Fruit fly (Drosophila melanogaster) whole organism, prepupa: ENCODE data around the gene Gdi.

Experiments used
- Blimp-1 ChIP-seq: fragments of 200-800 bp; sonication (Bioruptor generic); optimal IDR thresholded peaks from 3 replicates; lab custom pipeline; 2017; ENCODE audit warnings: missing biosample characterization, missing genetic modification characterization, mild to moderate bottlenecking, moderate library complexity, missing genetic modification reagents
- CG10631 ChIP-seq: fragments of 200-800 bp; sonication (Bioruptor generic); optimal IDR thresholded peaks from 2 replicates; lab custom pipeline; 2016; ENCODE audit warnings: missing biosample characterization, missing genetic modification characterization
- CG10669 ChIP-seq: fragments of 200-800 bp; sonication (Bioruptor generic); optimal IDR thresholded peaks from 3 replicates; lab custom pipeline; 2018; ENCODE audit warnings: missing biosample characterization, mild to moderate bottlenecking, missing genetic modification characterization, moderate library complexity
- CG15336 ChIP-seq: fragments of 200-800 bp; sonication (Bioruptor generic); IDR thresholded peaks from 2 replicates; pipeline ENCODE4 v1.3.6; 2022; ENCODE audit warnings: missing biosample characterization, missing genetic modification characterization
- CG1621 ChIP-seq: fragments of 200-800 bp; sonication (Bioruptor generic); optimal IDR thresholded peaks from 3 replicates; lab custom pipeline; 2018; ENCODE audit warnings: missing biosample characterization, mild to moderate bottlenecking, missing genetic modification characterization
- CG16779 ChIP-seq: fragments of 200-800 bp; sonication (Bioruptor generic); optimal IDR thresholded peaks from 3 replicates; lab custom pipeline; 2017; ENCODE audit warnings: missing biosample characterization, mild to moderate bottlenecking, missing genetic modification characterization
- CG31627 ChIP-seq: fragments of 200-800 bp; sonication (Bioruptor generic); optimal IDR thresholded peaks from 3 replicates; lab custom pipeline; 2016; ENCODE audit warnings: missing biosample characterization, missing genetic modification characterization
- CG32006 ChIP-seq: fragments of 200-800 bp; sonication (Bioruptor generic); optimal IDR thresholded peaks from 3 replicates; lab custom pipeline; 2017; ENCODE audit warnings: missing biosample characterization, mild to moderate bottlenecking, missing genetic modification characterization
- CG34406 ChIP-seq: fragments of 200-800 bp; sonication (Bioruptor generic); optimal IDR thresholded peaks from 3 replicates; lab custom pipeline; 2016; ENCODE audit warnings: missing biosample characterization, missing genetic modification characterization
- CG3919 ChIP-seq: fragments of 200-800 bp; sonication (Bioruptor generic); optimal IDR thresholded peaks from 3 replicates; lab custom pipeline; 2016; ENCODE audit warnings: missing biosample characterization, missing genetic modification characterization
- CG4318 ChIP-seq: fragments of 200-800 bp; sonication (Bioruptor generic); optimal IDR thresholded peaks from 3 replicates; lab custom pipeline; 2017; ENCODE audit warnings: missing biosample characterization, mild to moderate bottlenecking, missing genetic modification characterization
- CG6163 ChIP-seq: fragments of 200-800 bp; sonication (Bioruptor generic); IDR thresholded peaks from 3 replicates; pipeline ENCODE4 v1.3.6; 2022; ENCODE audit warnings: missing biosample characterization, missing genetic modification characterization
- CG6792 ChIP-seq: fragments of 200-800 bp; sonication (Bioruptor generic); optimal IDR thresholded peaks from 3 replicates; lab custom pipeline; 2016; ENCODE audit warnings: missing biosample characterization, missing genetic modification characterization
- CG7368 ChIP-seq: fragments of 200-800 bp; sonication (Bioruptor generic); optimal IDR thresholded peaks from 3 replicates; lab custom pipeline; 2016; ENCODE audit warnings: missing biosample characterization, missing genetic modification characterization
- CG8119 ChIP-seq: fragments of 200-800 bp; sonication (Bioruptor generic); IDR thresholded peaks from 3 replicates; pipeline ENCODE4 v1.3.6; 2022; ENCODE audit warnings: missing biosample characterization, missing genetic modification characterization
- Eip75B ChIP-seq: fragments of 200-800 bp; sonication (Bioruptor generic); optimal IDR thresholded peaks from 3 replicates; lab custom pipeline; 2016; ENCODE audit warnings: missing biosample characterization, missing genetic modification characterization
- Eip78C ChIP-seq: fragments of 200-800 bp; sonication (Bioruptor generic); peaks from one replicate; lab custom pipeline; 2016; ENCODE audit warnings: missing biosample characterization, missing genetic modification characterization
- Eip93F ChIP-seq: fragments of 200-800 bp; sonication (Bioruptor generic); optimal IDR thresholded peaks from 2 replicates; lab custom pipeline; 2016; ENCODE audit warnings: missing biosample characterization, mild to moderate bottlenecking, missing genetic modification characterization
- Hr4 ChIP-seq: fragments of 200-800 bp; sonication (Bioruptor generic); optimal IDR thresholded peaks from 3 replicates; lab custom pipeline; 2016; ENCODE audit warnings: missing biosample characterization, missing genetic modification characterization
- Lpt ChIP-seq: fragments of 200-800 bp; sonication (Bioruptor generic); optimal IDR thresholded peaks from 3 replicates; lab custom pipeline; 2016; ENCODE audit warnings: missing biosample characterization, missing genetic modification characterization
- Met ChIP-seq: fragments of 200-800 bp; sonication (Bioruptor generic); optimal IDR thresholded peaks from 3 replicates; lab custom pipeline; 2016; ENCODE audit warnings: missing biosample characterization, missing genetic modification characterization
- OdsH ChIP-seq: fragments of 200-800 bp; sonication (Bioruptor generic); optimal IDR thresholded peaks from 3 replicates; lab custom pipeline; 2016; ENCODE audit warnings: missing biosample characterization, missing genetic modification characterization
- Sox102F ChIP-seq: fragments of 200-800 bp; sonication (Bioruptor generic); optimal IDR thresholded peaks from 2 replicates; lab custom pipeline; 2016; ENCODE audit warnings: missing biosample characterization, mild to moderate bottlenecking, missing genetic modification characterization
- Sox14 ChIP-seq: fragments of 200-800 bp; sonication (Bioruptor generic); optimal IDR thresholded peaks from 3 replicates; lab custom pipeline; 2016; ENCODE audit warnings: missing biosample characterization, missing genetic modification characterization
- achi ChIP-seq: fragments of 200-800 bp; sonication (Bioruptor generic); optimal IDR thresholded peaks from 3 replicates; lab custom pipeline; 2016; ENCODE audit warnings: missing biosample characterization, missing genetic modification characterization
- acj6 ChIP-seq: fragments of 200-800 bp; sonication (Bioruptor generic); optimal IDR thresholded peaks from 3 replicates; lab custom pipeline; 2016; ENCODE audit warnings: missing biosample characterization, missing genetic modification characterization
- cyc ChIP-seq: fragments of 200-800 bp; sonication (Bioruptor generic); optimal IDR thresholded peaks from 3 replicates; lab custom pipeline; 2016; ENCODE audit warnings: missing biosample characterization, missing genetic modification characterization
- dac ChIP-seq: fragments of 200-800 bp; sonication (Bioruptor generic); optimal IDR thresholded peaks from 2 replicates; lab custom pipeline; 2017; ENCODE audit warnings: missing biosample characterization, mild to moderate bottlenecking, missing genetic modification characterization
- dsx ChIP-seq: fragments of 200-800 bp; optimal IDR thresholded peaks from 3 replicates; lab custom pipeline; 2019; ENCODE audit warnings: missing biosample characterization, mild to moderate bottlenecking, missing genetic modification characterization, moderate library complexity; ENCODE audit not compliant: poor library complexity, severe bottlenecking
- eg ChIP-seq: fragments of 200-800 bp; sonication (Bioruptor generic); IDR thresholded peaks from 3 replicates; pipeline ENCODE4 v1.3.6; 2022; ENCODE audit warnings: missing biosample characterization, missing genetic modification characterization
- esn ChIP-seq: fragments of 200-800 bp; sonication (Bioruptor generic); optimal IDR thresholded peaks from 2 replicates; lab custom pipeline; 2016; ENCODE audit warnings: missing biosample characterization, mild to moderate bottlenecking, missing genetic modification characterization, moderate library complexity
- fkh ChIP-seq: fragments of 200-800 bp; sonication (Bioruptor generic); optimal IDR thresholded peaks from 3 replicates; lab custom pipeline; 2017; ENCODE audit warnings: missing biosample characterization, mild to moderate bottlenecking, missing genetic modification characterization, moderate library complexity
- net ChIP-seq: fragments of 200-800 bp; sonication (Bioruptor generic); optimal IDR thresholded peaks from 3 replicates; lab custom pipeline; 2016; ENCODE audit warnings: missing biosample characterization, missing genetic modification characterization
- pdm3 ChIP-seq: fragments of 200-800 bp; sonication (Bioruptor generic); optimal IDR thresholded peaks from 3 replicates; lab custom pipeline; 2016; ENCODE audit warnings: missing biosample characterization, missing genetic modification characterization
- spab ChIP-seq: fragments of 200-800 bp; sonication (Bioruptor generic); optimal IDR thresholded peaks from 2 replicates; lab custom pipeline; 2017; ENCODE audit warnings: missing biosample characterization, mild to moderate bottlenecking, missing genetic modification characterization, missing genetic modification reagents
- ss ChIP-seq, 2 experiments: fragments of 200-800 bp; sonication (Bioruptor generic); optimal IDR thresholded peaks; 2 replicates in 1 of 2; 3 replicates in 1 of 2; lab custom pipeline; 2017 to 2018; ENCODE audit warnings: mild to moderate bottlenecking in 2 of 2, missing biosample characterization in 2 of 2, missing genetic modification characterization in 2 of 2, moderate library complexity in 1 of 2
- svp ChIP-seq: fragments of 200-800 bp; sonication (Bioruptor generic); peaks from one replicate; lab custom pipeline; 2016; ENCODE audit warnings: missing biosample characterization, missing genetic modification characterization
- topi ChIP-seq: fragments of 200-800 bp; sonication (Bioruptor generic); optimal IDR thresholded peaks from 3 replicates; lab custom pipeline; 2016; ENCODE audit warnings: missing biosample characterization, missing genetic modification characterization

Gene Gdi

DNA sequence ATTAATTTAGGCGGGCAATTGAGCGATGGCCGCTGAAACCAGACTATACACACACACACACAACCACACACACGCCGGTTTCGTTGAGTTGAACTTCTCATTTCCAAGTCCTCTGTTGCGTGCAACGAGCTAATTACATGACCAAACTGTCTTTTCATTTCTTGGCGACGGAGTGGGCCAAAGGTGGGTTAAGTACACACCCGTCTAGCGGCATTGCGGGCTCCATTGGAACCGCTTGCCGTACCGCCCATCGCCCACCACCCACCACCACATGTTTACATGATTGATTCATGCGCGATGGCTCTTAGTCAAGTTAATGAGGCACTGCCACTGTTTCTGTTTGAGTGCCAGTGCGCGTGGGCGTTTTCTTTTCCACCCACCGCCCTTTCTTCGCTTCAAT is 15.8 kb upstream of the Gdi start:
- TF ChIP-seq CG10631 (GFP tag; lab: Kevin White, UChicago) (no peak), ss (GFP tag; optimal IDR thresholded peaks at IDR 0.05; lab: Kevin White, UChicago) (peak in 1 of 2 experiments; percentile 32)

DNA sequence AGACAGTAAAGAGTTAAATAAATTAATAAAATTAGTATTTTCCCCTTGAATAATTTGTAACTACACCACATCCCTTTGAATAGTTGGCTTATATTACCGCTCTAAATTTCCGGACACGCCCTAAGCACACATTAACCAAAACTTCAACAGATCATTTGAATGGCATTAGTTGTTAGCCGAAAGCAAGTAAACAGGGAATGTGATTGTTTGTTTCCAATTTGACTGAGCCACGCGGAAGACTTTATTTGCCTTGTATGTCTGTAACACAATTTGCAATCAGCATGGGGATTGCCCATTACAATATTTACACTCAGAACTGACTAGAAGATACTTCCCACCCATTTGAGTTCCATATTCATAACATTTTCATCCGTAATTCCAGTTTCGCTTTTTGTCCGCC is 15.0 kb upstream of the Gdi start:
- TF ChIP-seq CG3919 (GFP tag; lab: Kevin White, UChicago), result no peak
- TF ChIP-seq fkh (GFP tag; lab: Kevin White, UChicago), result peak; percentile 91

DNA sequence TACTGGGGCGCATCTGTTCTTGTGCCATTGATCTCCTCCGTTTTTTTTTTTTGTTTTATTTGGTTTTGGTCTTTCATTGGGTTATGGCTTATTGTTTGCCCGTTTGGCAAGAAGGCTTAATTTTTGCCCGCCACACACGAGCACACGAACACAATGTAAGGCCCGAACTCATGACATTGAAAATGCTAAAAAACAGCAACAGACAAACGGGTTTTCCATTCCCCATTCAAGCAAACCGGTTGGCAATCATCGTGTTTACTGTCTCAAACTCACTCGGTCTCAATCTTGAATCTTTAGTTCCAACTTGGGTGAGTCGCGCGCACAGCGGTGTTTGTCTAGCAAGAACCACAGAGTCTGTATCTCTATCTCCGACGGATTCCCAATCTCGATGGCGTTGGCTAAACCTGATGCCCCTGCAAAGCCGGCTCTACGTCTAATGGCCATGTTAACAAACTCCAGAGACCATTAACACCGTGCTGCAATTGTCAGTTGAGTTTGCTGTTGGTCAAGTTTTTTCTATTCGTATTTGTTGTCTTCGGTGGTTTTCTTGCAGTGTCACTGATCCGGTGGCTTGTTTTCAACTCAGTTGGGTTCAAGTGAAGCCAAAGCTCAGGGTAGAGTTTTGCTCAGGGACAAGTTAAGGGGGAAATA is 14.0 kb upstream of the Gdi start:
- TF ChIP-seq ss (GFP tag; optimal IDR thresholded peaks at IDR 0.05; lab: Kevin White, UChicago) (peak in 1 of 2 experiments; percentile 15), CG1621 (tag; lab: Kevin White, UChicago) (no peak), Blimp-1 (GFP tag; lab: Kevin White, UChicago) (no peak), spab (GFP tag; lab: Kevin White, UChicago) (no peak), CG31627 (no peak), Lpt (peak; percentile 7), dsx (GFP tag; lab: Kevin White, UChicago) (peak; percentile 87), CG15336 (GFP tag; lab: Robert Waterston, UW) (peak; percentile 23; the same call in 1 of the 2 replicates), fkh (GFP tag; lab: Kevin White, UChicago) (peak; percentile 49), CG7368 (GFP tag; lab: Kevin White, UChicago) (no peak), eg (peak; percentile 8; the same call in 1 of the 3 replicates)
- TF ChIP-seq, all 60 proteins: peak for 6

DNA sequence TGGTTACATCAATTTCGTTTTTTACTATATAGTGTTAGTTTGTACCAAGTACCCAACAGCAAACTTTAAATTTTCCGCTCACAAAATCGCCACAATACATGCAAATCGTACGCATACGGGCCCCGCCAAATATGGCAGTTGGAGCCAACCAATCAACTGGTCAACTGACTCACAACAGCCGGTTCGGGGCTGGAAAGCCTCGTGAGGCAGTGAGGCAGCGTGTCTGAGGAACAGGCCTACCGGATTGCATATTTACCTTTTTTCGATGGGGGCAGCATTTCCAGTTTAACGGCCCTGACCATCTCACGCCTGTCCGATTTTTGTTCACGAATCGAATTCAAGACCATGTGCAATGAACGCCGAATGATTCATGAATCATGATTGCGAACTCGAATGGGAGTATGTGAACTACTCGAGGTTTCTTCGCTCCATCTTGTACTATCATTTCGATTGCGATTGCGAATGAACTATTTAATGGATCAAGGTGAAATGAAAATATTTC is 11.9 kb upstream of the Gdi start:
- TF ChIP-seq Met (GFP tag; lab: Kevin White, UChicago) (no peak), Blimp-1 (GFP tag; lab: Kevin White, UChicago) (peak; percentile 11), Eip78C (peak; percentile 39), Eip93F (no peak), eg (0 out of 3 replicates have a peak, but pooled peaks have one; percentile 24), ss (GFP tag; optimal IDR thresholded peaks at IDR 0.05; lab: Kevin White, UChicago) (peak in 1 of 2 experiments; percentile 9), CG6163 (GFP tag; lab: Robert Waterston, UW) (peak; percentile 58), svp (GFP tag; lab: Kevin White, UChicago) (peak; percentile 29), dsx (GFP tag; lab: Kevin White, UChicago) (peak; percentile 33), CG1621 (tag; lab: Kevin White, UChicago) (peak; percentile 3), Hr4 (GFP tag; lab: Kevin White, UChicago) (peak; percentile 2)

- TF ChIP-seq achi (GFP tag; lab: Kevin White, UChicago) (peak; percentile 26), topi (GFP tag; lab: Kevin White, UChicago) (peak; percentile 38), CG32006 (GFP tag; lab: Kevin White, UChicago) (peak; percentile 80), esn (GFP tag; lab: Kevin White, UChicago) (peak; percentile 21), acj6 (GFP tag; lab: Kevin White, UChicago) (peak; percentile 42), Sox14 (GFP tag; lab: Kevin White, UChicago) (no peak), Met (GFP tag; lab: Kevin White, UChicago) (peak; percentile 32), Lpt (peak; percentile 22), OdsH (GFP tag; lab: Kevin White, UChicago) (peak; percentile 51), CG4318 (GFP tag; lab: Kevin White, UChicago) (peak; percentile 44), net (GFP tag; lab: Kevin White, UChicago) (peak; percentile 33), CG8119 (GFP tag; lab: Robert Waterston, UW) (peak; percentile 49; the same call in 2 of the 3 replicates), CG6792 (peak; percentile 26), cyc (GFP tag; lab: Kevin White, UChicago) (peak; percentile 11), Hr4 (GFP tag; lab: Kevin White, UChicago) (peak; percentile 67), CG10669 (GFP tag; lab: Kevin White, UChicago) (no peak), svp (GFP tag; lab: Kevin White, UChicago) (peak; percentile 42), CG3919 (GFP tag; lab: Kevin White, UChicago) (peak; percentile 58), pdm3 (GFP tag; lab: Kevin White, UChicago) (no peak), CG34406 (GFP tag; lab: Kevin White, UChicago) (peak; percentile 43), CG16779 (tag; lab: Kevin White, UChicago) (no peak), Eip78C (peak; percentile 87), Sox102F (GFP tag; lab: Kevin White, UChicago) (peak; percentile 10), dac (GFP tag; lab: Kevin White, UChicago) (peak; percentile 31), CG15336 (GFP tag; lab: Robert Waterston, UW) (peak; percentile 56), Eip75B (GFP tag; lab: Kevin White, UChicago) (peak; percentile 22)
These were observed 10.9 kb upstream of the Gdi start for dm6 chr2L:9505372-9506103.
